Worm (Caenorhabditis elegans): ENCODE results near the gene slc-36.2.
A peak's percentile ranks its signal among the peaks of the same experiment; 100 is the strongest.

Gene slc-36.2

ce11 chrII:509230-509629 lies 13.2 kb upstream of the slc-36.2 start, which contains the start of gene srh-105:
srh-105 (minus strand) TSS chrII:509330.
- no peak for TF ChIP-seq aly-2 (tag; optimal IDR thresholded peaks at IDR 0.05)
- no peak for TF ChIP-seq ceh-28 (tag; optimal IDR thresholded peaks at IDR 0.05)
- no peak for TF ChIP-seq nfya-1 (tag; optimal IDR thresholded peaks at IDR 0.05; ENCODE audit: insufficient read depth)
- no peak for TF ChIP-seq nhr-76 (tag; optimal IDR thresholded peaks at IDR 0.05)
- no peak for TF ChIP-seq fkh-10 (GFP tag; optimal IDR thresholded peaks at IDR 0.05)
- no peak for TF ChIP-seq nhr-77 (tag; optimal IDR thresholded peaks at IDR 0.05)
- TF ChIP-seq nhr-12 (tag; optimal IDR thresholded peaks at IDR 0.05), result no peak
- TF ChIP-seq skn-1 (tag; optimal IDR thresholded peaks at IDR 0.05), result no peak
- TF ChIP-seq ZK546.5 (tag; optimal IDR thresholded peaks at IDR 0.05), result no peak

ce11 chrII:511968-512367 lies 10.4 kb upstream of the slc-36.2 start:
- TF ChIP-seq fos-1 (tag; optimal IDR thresholded peaks at IDR 0.05), result no peak
- TF ChIP-seq pha-4 (tag; optimal IDR thresholded peaks at IDR 0.05), result no peak
- TF ChIP-seq nhr-76 (tag; optimal IDR thresholded peaks at IDR 0.05), result no peak
- peak; percentile 70 for TF ChIP-seq elt-1 (tag; optimal IDR thresholded peaks at IDR 0.05)

ce11 chrII:512630-513029 lies 9.8 kb upstream of the slc-36.2 start:
- TF ChIP-seq daf-12 (tag; optimal IDR thresholded peaks at IDR 0.05) (no peak), nhr-76 (tag; optimal IDR thresholded peaks at IDR 0.05) (no peak), nhr-25 (tag; optimal IDR thresholded peaks at IDR 0.05) (no peak), lin-15B (tag; optimal IDR thresholded peaks at IDR 0.05) (no peak), nhr-28 (tag; optimal IDR thresholded peaks at IDR 0.05) (no peak), lin-39 (tag; optimal IDR thresholded peaks at IDR 0.05) (peak; percentile 4), unc-62 (GFP tag; optimal IDR thresholded peaks at IDR 0.05) (no peak), elt-3 (tag; optimal IDR thresholded peaks at IDR 0.05) (no peak), lsy-12 (tag; optimal IDR thresholded peaks at IDR 0.05) (no peak), elt-1 (tag; optimal IDR thresholded peaks at IDR 0.05) (peak; percentile 53), mdl-1 (tag; optimal IDR thresholded peaks at IDR 0.05) (no peak), ceh-9 (tag; optimal IDR thresholded peaks at IDR 0.05) (no peak), egl-5 (tag; optimal IDR thresholded peaks at IDR 0.05) (no peak), nhr-237 (tag; optimal IDR thresholded peaks at IDR 0.05) (no peak)

- no peak for TF ChIP-seq lsy-12 (tag; optimal IDR thresholded peaks at IDR 0.05)
- TF ChIP-seq nfya-1 (tag; optimal IDR thresholded peaks at IDR 0.05; ENCODE audit: insufficient read depth), result peak; percentile 94
These were observed 6.6 kb upstream of the slc-36.2 start, which contains the start of gene mab-9 for ce11 chrII:515765-516164. mab-9 (plus strand) TSS chrII:516024.

ce11 chrII:521720-522119 lies 682 bp upstream of the slc-36.2 start:
- TF ChIP-seq tbx-2 (tag; optimal IDR thresholded peaks at IDR 0.05) (no peak), snpc-4 (tag; optimal IDR thresholded peaks at IDR 0.05) (no peak), jun-1 (tag; optimal IDR thresholded peaks at IDR 0.05) (no peak), pqm-1 (tag; optimal IDR thresholded peaks at IDR 0.05) (peak; percentile 82), ceh-9 (tag; optimal IDR thresholded peaks at IDR 0.05) (no peak), nhr-28 (tag; optimal IDR thresholded peaks at IDR 0.05) (no peak), pha-4 (tag; optimal IDR thresholded peaks at IDR 0.05) (peak; percentile 7), elt-2 (tag; optimal IDR thresholded peaks at IDR 0.05) (peak; percentile 83), egl-5 (tag; optimal IDR thresholded peaks at IDR 0.05) (no peak), nhr-23 (tag; optimal IDR thresholded peaks at IDR 0.05) (no peak)

- no peak for TF ChIP-seq mml-1 (tag; optimal IDR thresholded peaks at IDR 0.05)
- TF ChIP-seq hmg-11 (tag; optimal IDR thresholded peaks at IDR 0.05), result no peak
- TF ChIP-seq egl-5 (tag; optimal IDR thresholded peaks at IDR 0.05), result no peak
- no peak for TF ChIP-seq mdl-1 (tag; optimal IDR thresholded peaks at IDR 0.05)
- TF ChIP-seq unc-62 (GFP tag; optimal IDR thresholded peaks at IDR 0.05), result no peak
- no peak for TF ChIP-seq ama-1 (optimal IDR thresholded peaks at IDR 0.05)
- no peak for TF ChIP-seq lin-15B (tag; optimal IDR thresholded peaks at IDR 0.05)
- no peak for TF ChIP-seq nhr-23 (tag; optimal IDR thresholded peaks at IDR 0.05)
- no peak for TF ChIP-seq fkh-10 (GFP tag; optimal IDR thresholded peaks at IDR 0.05)
- TF ChIP-seq nhr-28 (tag; optimal IDR thresholded peaks at IDR 0.05), result no peak
- no peak for TF ChIP-seq fos-1 (tag; optimal IDR thresholded peaks at IDR 0.05)
- TF ChIP-seq nhr-43 (tag; optimal IDR thresholded peaks at IDR 0.05; ENCODE audit: poor library complexity, severe bottlenecking), result no peak
- no peak for TF ChIP-seq nhr-76 (tag; optimal IDR thresholded peaks at IDR 0.05)
- TF ChIP-seq egl-27 (tag; optimal IDR thresholded peaks at IDR 0.05), result no peak
- TF ChIP-seq ztf-11 (tag; optimal IDR thresholded peaks at IDR 0.05), result no peak
These were observed 4.0 kb downstream of the slc-36.2 start, which contains the start of gene lgc-34 for ce11 chrII:526375-526774. lgc-34 (plus strand) TSS chrII:526574.
